Fruit fly (Drosophila melanogaster): ENCODE data around the gene Hsc70-4.

Gene Hsc70-4

dm6 chr3R:15262710-15263672, 20.5 kb downstream of the Hsc70-4 start, which contains the start of the genes eIF2gamma and Set (continued):
- TF ChIP-seq onecut (GFP tag; IDR thresholded peaks at IDR 0.05) (no peak), gro (GFP tag; optimal IDR thresholded peaks at IDR 0.05) (peak; percentile 60), Dll (GFP tag; IDR thresholded peaks at IDR 0.05; ENCODE audit: partially characterized antibody) (peak; percentile 91), sna (GFP tag; IDR thresholded peaks at IDR 0.05; ENCODE audit: partially characterized antibody) (peak; percentile 88), CG17361 (GFP tag; IDR thresholded peaks at IDR 0.05) (no peak), CG34422 (GFP tag; IDR thresholded peaks at IDR 0.05) (peak; percentile 78), Fer1 (GFP tag; optimal IDR thresholded peaks at IDR 0.05) (peak; percentile 20), CG11504 (tag; optimal IDR thresholded peaks at IDR 0.05) (no peak), CG2120 (GFP tag; optimal IDR thresholded peaks at IDR 0.05) (peak; percentile 61), dan (GFP tag; IDR thresholded peaks at IDR 0.05) (no peak), CG14014 (GFP tag; IDR thresholded peaks at IDR 0.05) (no peak; the same call in 1 of the 2 replicates), CG12104 (GFP tag; optimal IDR thresholded peaks at IDR 0.05) (no peak), CG7987 (GFP tag; optimal IDR thresholded peaks at IDR 0.05) (peak; percentile 42), hbn (GFP tag; IDR thresholded peaks at IDR 0.05; ENCODE audit: partially characterized antibody) (peak; percentile 97), CG2199 (GFP tag; IDR thresholded peaks at IDR 0.05) (no peak), cato (GFP tag; optimal IDR thresholded peaks at IDR 0.05; ENCODE audit: borderline replicate concordance) (no peak), crp (GFP tag; optimal IDR thresholded peaks at IDR 0.05) (peak in 1 of 2 experiments; percentile 35), CG1832 (GFP tag; optimal IDR thresholded peaks at IDR 0.05) (no peak), CG14965 (GFP tag; optimal IDR thresholded peaks at IDR 0.05; ENCODE audit: borderline replicate concordance) (no peak), CG15479 (GFP tag; optimal IDR thresholded peaks at IDR 0.05) (peak; percentile 36), CG17186 (GFP tag; optimal IDR thresholded peaks at IDR 0.05) (peak; percentile 87), Atf3 (GFP tag; optimal IDR thresholded peaks at IDR 0.05) (peak; percentile 28), CG17612 (GFP tag; IDR thresholded peaks at IDR 0.05) (no peak), CG7786 (GFP tag; optimal IDR thresholded peaks at IDR 0.05) (peak; percentile 61), CG14710 (tag; optimal IDR thresholded peaks at IDR 0.05) (peak; percentile 58), BtbVII (GFP tag; optimal IDR thresholded peaks at IDR 0.05) (no peak), CG3838 (GFP tag; optimal IDR thresholded peaks at IDR 0.05) (no peak), CG7271 (tag; optimal IDR thresholded peaks at IDR 0.05) (no peak), CG7839 (tag; optimal IDR thresholded peaks at IDR 0.05) (no peak), E2f2 (GFP tag; IDR thresholded peaks at IDR 0.05) (peak; percentile 76), CG9797 (GFP tag; optimal IDR thresholded peaks at IDR 0.05) (peak; percentile 54), vnd (GFP tag; IDR thresholded peaks at IDR 0.05; ENCODE audit: partially characterized antibody) (peak; percentile 96), ERR (GFP tag; optimal IDR thresholded peaks at IDR 0.05) (peak; percentile 60), CG6791 (GFP tag; IDR thresholded peaks at IDR 0.05; ENCODE audit: partially characterized antibody) (peak; percentile 99), CG11093 (GFP tag; IDR thresholded peaks at IDR 0.05) (no peak), al (GFP tag; IDR thresholded peaks at IDR 0.05) (peak; percentile 45), Med (GFP tag) (peak; percentile 90), CG43689 (GFP tag; IDR thresholded peaks at IDR 0.05) (no peak), unc-4 (GFP tag; IDR thresholded peaks at IDR 0.05; ENCODE audit: partially characterized antibody) (peak; percentile 96), Rfx (GFP tag; IDR thresholded peaks at IDR 0.05) (peak; percentile 86), Eip74EF (GFP tag; optimal IDR thresholded peaks at IDR 0.05) (no peak), ranshi (GFP tag; IDR thresholded peaks at IDR 0.05) (peak; percentile 54; the same call in 1 of the 2 replicates), cad (GFP tag; optimal IDR thresholded peaks at IDR 0.05) (no peak), Mes4 (GFP tag; optimal IDR thresholded peaks at IDR 0.05) (no peak), Dref (GFP tag; IDR thresholded peaks at IDR 0.05) (peak; percentile 100), CG17829 (tag; optimal IDR thresholded peaks at IDR 0.05) (peak; percentile 54), row (GFP tag; IDR thresholded peaks at IDR 0.05) (peak; percentile 45; the same call in 2 of the 3 replicates)
